Worm (Caenorhabditis elegans) whole organism, L3 larva: ENCODE data around the gene zim-2.
A peak's percentile ranks its signal among the peaks of the same experiment; 100 is the strongest.

Experiments used
- R02D3.7 ChIP-seq: fragments of 150-350 bp; optimal IDR thresholded peaks from 2 replicates; lab custom pipeline; 2014; ENCODE audit warnings: missing biosample characterization, missing genetic modification characterization
- ZK546.5 ChIP-seq: sonication (generic microtip); optimal IDR thresholded peaks from 2 replicates; lab custom pipeline; 2017; ENCODE audit warnings: missing biosample characterization, missing genetic modification characterization
- ama-1 ChIP-seq: fragments of 150-350 bp; optimal IDR thresholded peaks from 2 replicates; lab custom pipeline; 2018
- ceh-28 ChIP-seq: fragments of 150-350 bp; optimal IDR thresholded peaks from 2 replicates; lab custom pipeline; 2014; ENCODE audit warnings: missing biosample characterization, missing genetic modification reagents, missing genetic modification characterization
- ceh-82 ChIP-seq: fragments of 150-350 bp; optimal IDR thresholded peaks from 2 replicates; lab custom pipeline; 2014; ENCODE audit warnings: missing biosample characterization, missing genetic modification characterization
- ceh-9 ChIP-seq: sonication (generic microtip); optimal IDR thresholded peaks from 2 replicates; lab custom pipeline; 2018; ENCODE audit warnings: missing biosample characterization, missing genetic modification characterization
- daf-12 ChIP-seq: fragments of 150-350 bp; optimal IDR thresholded peaks from 2 replicates; lab custom pipeline; 2014; ENCODE audit warnings: missing biosample characterization, missing genetic modification reagents, missing genetic modification characterization
- egl-27 ChIP-seq: sonication (generic microtip); optimal IDR thresholded peaks from 4 replicates; lab custom pipeline; 2017; ENCODE audit warnings: missing biosample characterization, missing genetic modification reagents, missing genetic modification characterization
- egl-5 ChIP-seq: fragments of 150-350 bp; optimal IDR thresholded peaks from 2 replicates; lab custom pipeline; 2017; ENCODE audit warnings: missing biosample characterization, missing genetic modification reagents, missing genetic modification characterization, inconsistent platforms
- elt-1 ChIP-seq: fragments of 150-350 bp; optimal IDR thresholded peaks from 2 replicates; lab custom pipeline; 2014; ENCODE audit warnings: missing biosample characterization, missing genetic modification characterization
- elt-2 ChIP-seq: sonication (generic microtip); optimal IDR thresholded peaks from 2 replicates; lab custom pipeline; 2016; ENCODE audit warnings: missing genetic modification reagents, mild to moderate bottlenecking, missing genetic modification characterization, missing compliant biosample characterization
- elt-3 ChIP-seq, 3 experiments: fragments of 150-350 bp in 1 of 3; sonication (generic microtip) in 2 of 3; optimal IDR thresholded peaks; 2 replicates in 2 of 3; 4 replicates in 1 of 3; lab custom pipeline; 2014 to 2017; ENCODE audit warnings: missing biosample characterization in 3 of 3, missing genetic modification characterization in 3 of 3
- eor-1 ChIP-seq, 2 experiments: fragments of 150-350 bp; optimal IDR thresholded peaks; 2 replicates each; lab custom pipeline; 2014 to 2018; ENCODE audit warnings: missing biosample characterization in 2 of 2, missing genetic modification characterization in 2 of 2
- fkh-10 ChIP-seq: sonication (generic microtip); optimal IDR thresholded peaks from 2 replicates; lab custom pipeline; 2017; ENCODE audit warnings: missing biosample characterization, missing genetic modification reagents, missing genetic modification characterization
- fkh-2 ChIP-seq: fragments of 150-350 bp; optimal IDR thresholded peaks from 2 replicates; lab custom pipeline; 2014; ENCODE audit warnings: missing biosample characterization, missing genetic modification reagents, missing genetic modification characterization
- fos-1 ChIP-seq: fragments of 150-350 bp; optimal IDR thresholded peaks from 2 replicates; lab custom pipeline; 2014; ENCODE audit warnings: missing biosample characterization, missing genetic modification characterization
- hmg-11 ChIP-seq: sonication (generic microtip); optimal IDR thresholded peaks from 2 replicates; lab custom pipeline; 2016; ENCODE audit warnings: missing genetic modification characterization, missing compliant biosample characterization
- jun-1 ChIP-seq: fragments of 150-350 bp; optimal IDR thresholded peaks from 2 replicates; lab custom pipeline; 2014; ENCODE audit warnings: missing biosample characterization, missing genetic modification reagents, missing genetic modification characterization
- lin-15B ChIP-seq: fragments of 150-350 bp; optimal IDR thresholded peaks from 2 replicates; lab custom pipeline; 2014; ENCODE audit warnings: missing biosample characterization, missing genetic modification characterization
- lin-39 ChIP-seq: fragments of 150-350 bp; optimal IDR thresholded peaks from 2 replicates; lab custom pipeline; 2018; ENCODE audit warnings: missing biosample characterization, missing genetic modification reagents, missing genetic modification characterization
- lsy-12 ChIP-seq: sonication (generic microtip); optimal IDR thresholded peaks from 2 replicates; lab custom pipeline; 2016; ENCODE audit warnings: mild to moderate bottlenecking, missing genetic modification characterization, missing compliant biosample characterization
- mdl-1 ChIP-seq: fragments of 150-350 bp; optimal IDR thresholded peaks from 2 replicates; lab custom pipeline; 2014; ENCODE audit warnings: missing biosample characterization, missing genetic modification characterization
- mml-1 ChIP-seq: fragments of 150-350 bp; sonication (generic microtip); optimal IDR thresholded peaks from 3 replicates; lab custom pipeline; 2014; ENCODE audit warnings: missing biosample characterization, missing genetic modification characterization
- nfya-1 ChIP-seq: sonication (generic microtip); optimal IDR thresholded peaks from 2 replicates; lab custom pipeline; 2017; ENCODE audit warnings: missing genetic modification characterization, mild to moderate bottlenecking, missing compliant biosample characterization, antibody characterized with exemption, moderate library complexity; ENCODE audit not compliant: insufficient read depth
- nhr-11 ChIP-seq: fragments of 150-350 bp; optimal IDR thresholded peaks from 2 replicates; lab custom pipeline; 2014; ENCODE audit warnings: missing biosample characterization, missing genetic modification characterization
- nhr-12 ChIP-seq: fragments of 150-350 bp; optimal IDR thresholded peaks from 2 replicates; lab custom pipeline; 2014; ENCODE audit warnings: missing biosample characterization, missing genetic modification characterization
- nhr-23 ChIP-seq: fragments of 150-350 bp; optimal IDR thresholded peaks from 2 replicates; lab custom pipeline; 2014; ENCODE audit warnings: missing biosample characterization, missing genetic modification reagents, missing genetic modification characterization
- nhr-237 ChIP-seq: fragments of 150-350 bp; optimal IDR thresholded peaks from 2 replicates; lab custom pipeline; 2014; ENCODE audit warnings: missing biosample characterization, missing genetic modification characterization
- nhr-25 ChIP-seq: sonication (generic microtip); optimal IDR thresholded peaks from 2 replicates; lab custom pipeline; 2017; ENCODE audit warnings: missing biosample characterization, missing genetic modification characterization
- nhr-28 ChIP-seq: fragments of 150-350 bp; optimal IDR thresholded peaks from 2 replicates; lab custom pipeline; 2014; ENCODE audit warnings: missing biosample characterization, missing genetic modification characterization
- nhr-43 ChIP-seq: sonication (generic microtip); optimal IDR thresholded peaks from 2 replicates; lab custom pipeline; 2016; ENCODE audit warnings: mild to moderate bottlenecking, missing genetic modification characterization, missing compliant biosample characterization; ENCODE audit not compliant: poor library complexity, severe bottlenecking
- nhr-67 ChIP-seq: fragments of 150-350 bp; optimal IDR thresholded peaks from 2 replicates; lab custom pipeline; 2014; ENCODE audit warnings: missing biosample characterization, missing genetic modification characterization
- nhr-76 ChIP-seq: fragments of 150-350 bp; sonication (generic microtip); optimal IDR thresholded peaks from 5 replicates; lab custom pipeline; 2014; ENCODE audit warnings: missing biosample characterization, missing genetic modification characterization
- nhr-77 ChIP-seq: fragments of 150-350 bp; optimal IDR thresholded peaks from 2 replicates; lab custom pipeline; 2014; ENCODE audit warnings: missing biosample characterization, missing genetic modification characterization
- pha-4 ChIP-seq: fragments of 150-350 bp; optimal IDR thresholded peaks from 2 replicates; lab custom pipeline; 2014; ENCODE audit warnings: missing biosample characterization, missing genetic modification reagents, missing genetic modification characterization
- pqm-1 ChIP-seq: fragments of 150-350 bp; optimal IDR thresholded peaks from 2 replicates; lab custom pipeline; 2017; ENCODE audit warnings: missing biosample characterization, missing genetic modification characterization, inconsistent platforms
- sea-2 ChIP-seq: fragments of 150-350 bp; sonication (generic microtip); optimal IDR thresholded peaks from 4 replicates; lab custom pipeline; 2014; ENCODE audit warnings: missing biosample characterization, missing genetic modification reagents, missing genetic modification characterization
- skn-1 ChIP-seq: fragments of 150-350 bp; optimal IDR thresholded peaks from 2 replicates; lab custom pipeline; 2014; ENCODE audit warnings: missing biosample characterization, missing genetic modification characterization
- unc-39 ChIP-seq: sonication (generic microtip); optimal IDR thresholded peaks from 4 replicates; lab custom pipeline; 2017; ENCODE audit warnings: missing biosample characterization, missing genetic modification characterization
- unc-62 ChIP-seq: fragments of 150-350 bp; sonication (generic microtip); optimal IDR thresholded peaks from 4 replicates; lab custom pipeline; 2014; ENCODE audit warnings: missing biosample characterization, missing genetic modification reagents, missing genetic modification characterization
- zag-1 ChIP-seq: fragments of 150-350 bp; optimal IDR thresholded peaks from 2 replicates; lab custom pipeline; 2014; ENCODE audit warnings: missing biosample characterization, missing genetic modification characterization
- ztf-11 ChIP-seq: fragments of 150-350 bp; optimal IDR thresholded peaks from 2 replicates; lab custom pipeline; 2014; ENCODE audit warnings: missing biosample characterization, missing genetic modification characterization
- ztf-4 ChIP-seq: fragments of 150-350 bp; optimal IDR thresholded peaks from 2 replicates; lab custom pipeline; 2014; ENCODE audit warnings: missing biosample characterization, missing genetic modification characterization

zim-2 gene

DNA sequence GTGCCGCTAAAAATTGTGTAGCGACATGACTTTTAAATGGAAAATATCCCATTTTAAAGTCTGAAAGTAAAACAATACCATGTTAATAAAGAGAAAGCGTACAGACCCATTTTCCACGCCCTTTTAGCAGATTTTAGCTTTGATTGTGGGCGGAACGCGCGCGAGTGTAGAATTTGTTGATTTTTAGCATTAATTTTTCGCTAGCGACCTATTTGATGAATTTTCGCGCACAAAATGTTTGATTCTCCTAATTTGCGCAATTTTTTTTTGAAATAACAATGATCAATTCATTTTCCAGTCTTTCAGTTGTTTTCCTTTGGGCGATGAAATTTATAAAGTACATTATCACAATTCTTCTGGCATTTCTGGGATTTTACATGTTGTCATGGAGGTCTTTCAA, 21.4 kb upstream of the zim-2 start, which contains the start of gene T07G12.3:
T07G12.3 (plus strand) TSS at position 301 of the 400 bp plus-strand sequence.
- TF ChIP-seq nhr-67 (tag; lab: Kevin White, UChicago), result no peak
- no peak for TF ChIP-seq nfya-1 (tag; lab: Kevin White, UChicago)
- no peak for TF ChIP-seq elt-1
- TF ChIP-seq nhr-25 (tag; lab: Kevin White, UChicago), result no peak
- TF ChIP-seq nhr-11 (tag; lab: Kevin White, UChicago), result no peak
- no peak for TF ChIP-seq jun-1 (tag; lab: Kevin White, UChicago)
- TF ChIP-seq fos-1, result no peak
- TF ChIP-seq elt-2 (tag; lab: Kevin White, UChicago), result no peak
- no peak for TF ChIP-seq lin-15B (tag; lab: Kevin White, UChicago)
- no peak for TF ChIP-seq skn-1 (tag; lab: Kevin White, UChicago)
- no peak for TF ChIP-seq sea-2 (GFP tag; lab: Kevin White, UChicago)
- TF ChIP-seq egl-5 (tag; lab: Kevin White, UChicago), result no peak
- no peak for TF ChIP-seq elt-3 (tag; optimal IDR thresholded peaks at IDR 0.05; lab: Kevin White, UChicago)
- no peak for TF ChIP-seq nhr-77
- no peak for TF ChIP-seq fkh-10 (GFP tag; lab: Kevin White, UChicago)
- TF ChIP-seq pqm-1 (tag; lab: Kevin White, UChicago), result no peak
- no peak for TF ChIP-seq ceh-28
- no peak for TF ChIP-seq nhr-43
- no peak for TF ChIP-seq ztf-4 (tag; lab: Kevin White, UChicago)
- TF ChIP-seq nhr-12 (tag; lab: Kevin White, UChicago), result no peak

DNA sequence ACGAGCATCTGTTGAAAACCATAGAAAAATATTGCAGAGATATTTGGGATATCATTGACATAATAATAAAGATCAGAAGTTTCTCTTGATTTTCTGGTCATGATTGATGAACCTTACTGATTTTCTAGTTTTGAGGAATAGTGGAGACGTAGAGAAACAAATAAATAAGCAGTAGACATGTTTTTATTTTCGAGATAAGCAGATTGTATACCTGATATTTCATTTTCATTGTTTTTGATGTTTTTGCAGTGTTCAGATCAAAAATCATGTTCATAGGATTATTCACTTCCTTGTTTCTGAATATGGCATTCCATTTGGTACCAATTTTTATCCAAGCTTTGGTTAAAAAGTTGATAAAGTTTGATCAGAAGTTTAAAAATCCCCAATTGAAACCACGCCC, 16.5 kb upstream of the zim-2 start, which contains the start of gene T07G12.4:
T07G12.4 (minus strand) TSS at position 101 of the 400 bp plus-strand sequence.
- TF ChIP-seq egl-27 (tag; lab: Kevin White, UChicago) (no peak), nhr-67 (tag; lab: Kevin White, UChicago) (no peak), ceh-9 (tag; lab: Kevin White, UChicago) (no peak), daf-12 (tag; lab: Kevin White, UChicago) (no peak), R02D3.7 (tag; lab: Kevin White, UChicago) (no peak), ceh-28 (no peak), egl-5 (tag; lab: Kevin White, UChicago) (no peak), nhr-77 (no peak), lsy-12 (tag; lab: Kevin White, UChicago) (no peak), elt-3 (tag; optimal IDR thresholded peaks at IDR 0.05; lab: Kevin White, UChicago) (no peak), sea-2 (GFP tag; lab: Kevin White, UChicago) (no peak), fos-1 (no peak), lin-15B (tag; lab: Kevin White, UChicago) (no peak), nhr-237 (tag; lab: Kevin White, UChicago) (no peak), nhr-12 (tag; lab: Kevin White, UChicago) (no peak), mml-1 (tag; lab: Kevin White, UChicago) (no peak), zag-1 (tag; lab: Kevin White, UChicago) (no peak), ztf-11 (tag; lab: Kevin White, UChicago) (no peak), nhr-25 (tag; lab: Kevin White, UChicago) (no peak), mdl-1 (no peak)

DNA sequence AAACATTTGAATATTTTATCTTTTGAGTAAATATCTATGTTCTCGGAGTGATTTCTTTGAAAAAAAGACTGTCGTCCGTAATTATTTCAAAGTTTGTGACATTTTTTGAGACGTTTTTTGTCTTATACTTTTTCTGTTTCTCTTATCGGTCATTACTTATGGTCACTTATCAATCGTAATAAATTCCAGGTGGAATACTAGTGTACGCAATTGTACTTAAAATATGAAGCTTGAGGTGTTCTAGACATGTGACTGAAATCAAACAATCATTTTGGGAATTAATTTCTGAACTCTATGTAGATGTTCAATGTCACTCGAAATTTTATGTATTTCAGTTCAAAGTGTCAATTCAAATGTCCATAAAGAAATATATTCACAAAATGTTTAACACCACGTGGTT, 12.8 kb upstream of the zim-2 start:
- peak; percentile 54 for TF ChIP-seq elt-2 (tag; lab: Kevin White, UChicago)
- TF ChIP-seq jun-1 (tag; lab: Kevin White, UChicago), result no peak

DNA sequence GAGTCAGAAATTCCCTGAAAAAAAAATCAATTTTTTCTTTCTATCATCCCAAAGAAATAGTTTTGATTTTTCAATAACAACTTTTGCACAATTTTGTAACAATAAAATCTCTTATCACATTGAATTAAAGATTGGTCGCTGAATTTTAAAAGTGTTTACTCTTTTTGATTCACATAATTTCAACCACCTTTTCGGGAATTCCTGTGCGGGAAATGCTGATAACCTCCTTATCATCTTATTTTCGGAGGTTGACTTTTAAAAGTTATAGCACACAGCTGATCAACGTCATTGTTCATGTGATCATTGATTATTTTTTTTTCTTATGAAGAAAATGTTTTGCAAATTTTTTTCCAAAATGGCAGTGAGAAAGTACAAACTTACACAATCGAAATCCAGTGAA, 11.7 kb upstream of the zim-2 start:
- TF ChIP-seq nfya-1 (tag; lab: Kevin White, UChicago) (no peak), egl-27 (tag; lab: Kevin White, UChicago) (no peak), ztf-4 (tag; lab: Kevin White, UChicago) (no peak), skn-1 (tag; lab: Kevin White, UChicago) (no peak), nhr-25 (tag; lab: Kevin White, UChicago) (no peak), jun-1 (tag; lab: Kevin White, UChicago) (peak; percentile 66), eor-1 (tag; optimal IDR thresholded peaks at IDR 0.05; lab: Kevin White, UChicago) (no peak), pha-4 (tag; lab: Kevin White, UChicago) (peak; percentile 32), pqm-1 (tag; lab: Kevin White, UChicago) (peak; percentile 76), R02D3.7 (tag; lab: Kevin White, UChicago) (no peak), lsy-12 (tag; lab: Kevin White, UChicago) (no peak), egl-5 (tag; lab: Kevin White, UChicago) (no peak), unc-62 (GFP tag; lab: Kevin White, UChicago) (no peak), zag-1 (tag; lab: Kevin White, UChicago) (no peak), daf-12 (tag; lab: Kevin White, UChicago) (no peak), ZK546.5 (tag; lab: Kevin White, UChicago) (no peak), nhr-237 (tag; lab: Kevin White, UChicago) (no peak), nhr-12 (tag; lab: Kevin White, UChicago) (no peak), ama-1 (no peak), ceh-82 (tag; lab: Kevin White, UChicago) (no peak), fkh-10 (GFP tag; lab: Kevin White, UChicago) (no peak), hmg-11 (tag; lab: Kevin White, UChicago) (no peak), nhr-23 (tag; lab: Kevin White, UChicago) (no peak), nhr-76 (tag; lab: Kevin White, UChicago) (no peak), mml-1 (tag; lab: Kevin White, UChicago) (no peak), ceh-28 (no peak), elt-2 (tag; lab: Kevin White, UChicago) (peak; percentile 84), sea-2 (GFP tag; lab: Kevin White, UChicago) (no peak), fkh-2 (tag; lab: Kevin White, UChicago) (no peak), nhr-11 (tag; lab: Kevin White, UChicago) (no peak), nhr-28 (tag; lab: Kevin White, UChicago) (no peak), lin-39 (tag; lab: Kevin White, UChicago) (no peak), unc-39 (tag; lab: Kevin White, UChicago) (no peak), mdl-1 (no peak)
